Worm (Caenorhabditis elegans): ENCODE results near the gene hgap-2.

- no peak for TF ChIP-seq tbx-9 (tag; optimal IDR thresholded peaks at IDR 0.05; ENCODE audit: borderline replicate concordance)
- TF ChIP-seq zim-3 (tag; optimal IDR thresholded peaks at IDR 0.05) = no peak
- TF ChIP-seq K11D2.4 (GFP tag; IDR thresholded peaks at IDR 0.05) = no peak
- TF ChIP-seq D2030.7 (GFP tag; IDR thresholded peaks at IDR 0.05) = no peak
- no peak for TF ChIP-seq ceh-100 (GFP tag; IDR thresholded peaks at IDR 0.05)
- no peak for TF ChIP-seq sea-2 (GFP tag; IDR thresholded peaks at IDR 0.05)
- TF ChIP-seq lin-35 (GFP tag; optimal IDR thresholded peaks at IDR 0.05) = no peak
- no peak for TF ChIP-seq unc-62 (GFP tag; optimal IDR thresholded peaks at IDR 0.05)
- TF ChIP-seq ccch-3 (GFP tag; optimal IDR thresholded peaks at IDR 0.05) = no peak
- no peak for TF ChIP-seq pha-4 (tag; optimal IDR thresholded peaks at IDR 0.05)
- TF ChIP-seq F57C9.4 (tag; optimal IDR thresholded peaks at IDR 0.05) = no peak
- no peak for TF ChIP-seq Y53F4B.3 (GFP tag; IDR thresholded peaks at IDR 0.05)
- no peak for TF ChIP-seq F52B5.7 (tag; optimal IDR thresholded peaks at IDR 0.05)
These were observed 37.3 kb upstream of the hgap-2 start, which contains the start of gene trcs-2 for ce11 chrII:8721955-8722524.
